Worm (Caenorhabditis elegans): ENCODE data around the gene ric-3.

DNA sequence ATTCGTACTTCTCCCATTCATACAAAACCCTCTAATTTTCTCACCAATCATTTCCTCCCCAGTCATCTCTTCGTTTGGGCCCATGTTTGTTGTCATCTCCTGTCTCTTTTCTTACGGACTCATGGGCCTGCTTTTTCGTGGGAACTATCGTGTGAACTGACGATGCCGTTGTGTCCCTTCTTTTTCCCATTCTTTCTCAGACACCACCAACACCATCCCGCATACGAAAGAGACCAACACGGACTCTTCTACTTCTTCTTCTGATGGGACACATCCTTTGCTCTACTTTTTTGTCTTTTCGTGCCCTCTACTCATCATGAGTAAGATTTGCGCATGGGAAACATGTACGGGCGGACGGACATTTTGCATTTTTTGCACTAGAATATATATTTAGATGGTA, 32.3 kb downstream of the ric-3 start:
- TF ChIP-seq ama-1 (optimal IDR thresholded peaks at IDR 0.05) (no peak), aly-1 (tag; optimal IDR thresholded peaks at IDR 0.05) (no peak), flt-1 (GFP tag; IDR thresholded peaks at IDR 0.05) (no peak), tra-4 (tag; optimal IDR thresholded peaks at IDR 0.05) (no peak), scrt-1 (GFP tag; IDR thresholded peaks at IDR 0.05) (no peak), B0310.2 (tag; optimal IDR thresholded peaks at IDR 0.05) (no peak), ceh-36 (tag; optimal IDR thresholded peaks at IDR 0.05) (no peak), hmg-4 (GFP tag; optimal IDR thresholded peaks at IDR 0.05) (no peak), tbx-11 (GFP tag; IDR thresholded peaks at IDR 0.05) (no peak), ceh-13 (GFP tag; optimal IDR thresholded peaks at IDR 0.05) (no peak), tbx-37 (GFP tag; conservative IDR thresholded peaks at IDR 0.05) (no peak), F13C5.2 (tag; optimal IDR thresholded peaks at IDR 0.05) (no peak), pes-1 (GFP tag; IDR thresholded peaks at IDR 0.05) (no peak), sea-1 (GFP tag; conservative IDR thresholded peaks at IDR 0.05) (no peak)

Measured in whole organism, early embryonic.